Fruit fly (Drosophila melanogaster): ENCODE data around the gene CG15196.

Gene CG15196

dm6 chrX:11453638-11454037, 43.9 kb downstream of the CG15196 start:
- TF ChIP-seq CG17801 (GFP tag; optimal IDR thresholded peaks at IDR 0.05; ENCODE audit: partially characterized antibody): no peak

DNA sequence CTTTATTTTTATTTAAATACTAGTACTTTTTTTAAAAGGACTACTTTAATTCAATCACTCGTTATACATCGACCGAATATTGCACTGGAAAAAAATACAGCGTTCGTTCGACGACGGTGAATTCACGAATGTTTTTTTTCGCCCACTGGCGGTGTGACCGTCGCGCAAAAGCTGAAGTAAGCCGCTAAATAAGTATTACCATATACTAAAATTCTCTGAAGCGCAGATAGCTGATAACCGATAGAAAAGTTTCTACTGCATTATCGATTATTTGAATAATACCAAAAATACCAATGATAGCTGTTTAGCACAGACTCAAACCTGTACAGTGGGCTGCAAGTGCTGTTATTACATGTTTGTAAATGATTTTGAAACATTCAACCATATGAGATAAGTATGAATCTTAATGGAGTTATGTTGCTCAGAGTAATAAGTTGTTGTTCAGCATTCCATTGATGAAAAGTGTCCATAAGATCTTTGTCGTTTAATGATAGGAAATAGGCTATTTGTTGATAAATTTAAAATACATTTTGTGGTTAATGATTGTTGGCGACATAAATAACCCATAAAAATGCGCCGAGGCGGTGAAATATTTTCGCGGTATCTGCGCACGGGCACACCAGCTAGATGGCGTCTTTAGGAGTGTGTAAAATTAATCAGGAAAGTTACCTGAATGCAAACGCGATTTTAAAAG, 44.6 kb downstream of the CG15196 start, which contains the start of the genes Evi5 and HP5:
TSS of gene Evi5 (minus strand) at position 198 of the 694 bp plus-strand sequence.
TSS of gene HP5 (plus strand) at position 598 of the 694 bp plus-strand sequence.
- TF ChIP-seq CG17801 (GFP tag; optimal IDR thresholded peaks at IDR 0.05; ENCODE audit: partially characterized antibody): peak; percentile 47

- TF ChIP-seq CG17801 (GFP tag; optimal IDR thresholded peaks at IDR 0.05; ENCODE audit: partially characterized antibody): no peak
These were observed 47.4 kb downstream of the CG15196 start for dm6 chrX:11457149-11457548.

DNA sequence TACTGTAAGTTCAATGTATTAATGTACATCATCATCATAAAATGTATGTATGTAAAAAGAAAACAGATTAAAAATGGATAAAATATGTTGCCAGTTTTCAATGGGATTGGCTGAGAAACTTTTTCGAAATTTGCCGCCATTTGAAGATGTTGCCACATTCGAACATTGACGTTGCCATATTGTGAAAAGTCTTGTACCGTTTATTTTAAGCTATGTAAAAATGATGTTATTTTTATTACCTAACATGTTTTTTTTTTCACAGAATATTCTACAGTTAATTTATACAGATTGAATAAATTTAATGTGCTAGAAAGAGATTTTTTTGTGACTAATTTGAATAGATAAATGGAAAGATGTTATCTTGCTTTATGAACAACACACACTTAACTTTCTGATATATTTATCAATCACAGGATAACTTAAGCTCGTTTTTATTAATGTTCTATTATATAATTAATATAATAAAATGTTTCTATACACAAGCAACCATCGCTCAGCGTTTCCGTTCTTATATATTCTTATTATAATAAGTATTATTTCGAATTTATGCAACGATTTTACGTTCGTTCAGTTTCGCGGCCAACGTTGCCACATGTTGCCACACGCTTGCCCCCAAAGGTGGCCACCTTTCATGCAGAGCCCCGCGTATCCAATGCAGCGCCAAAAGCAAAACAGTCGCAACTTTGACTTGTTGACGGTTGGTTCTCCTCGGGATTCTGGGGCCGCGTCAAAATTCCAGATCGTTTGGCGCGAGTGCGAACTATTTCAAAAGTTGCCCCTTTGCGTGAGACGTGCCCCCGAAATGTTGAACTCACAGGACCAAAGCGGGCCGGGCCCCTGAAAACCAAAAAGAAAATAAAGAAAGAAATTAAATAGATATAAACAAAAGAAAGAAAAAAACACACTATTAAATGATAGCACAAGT, 49.4 kb downstream of the CG15196 start, which contains the start of gene CG43155:
TSS of gene CG43155 (plus strand) at position 875 of the 925 bp plus-strand sequence.
- TF ChIP-seq CG17801 (GFP tag; optimal IDR thresholded peaks at IDR 0.05; ENCODE audit: partially characterized antibody): no peak

Measured in ovary, adult (tissue).